Fruit fly (Drosophila melanogaster): ENCODE data around the gene CG14324.

Gene CG14324

DNA sequence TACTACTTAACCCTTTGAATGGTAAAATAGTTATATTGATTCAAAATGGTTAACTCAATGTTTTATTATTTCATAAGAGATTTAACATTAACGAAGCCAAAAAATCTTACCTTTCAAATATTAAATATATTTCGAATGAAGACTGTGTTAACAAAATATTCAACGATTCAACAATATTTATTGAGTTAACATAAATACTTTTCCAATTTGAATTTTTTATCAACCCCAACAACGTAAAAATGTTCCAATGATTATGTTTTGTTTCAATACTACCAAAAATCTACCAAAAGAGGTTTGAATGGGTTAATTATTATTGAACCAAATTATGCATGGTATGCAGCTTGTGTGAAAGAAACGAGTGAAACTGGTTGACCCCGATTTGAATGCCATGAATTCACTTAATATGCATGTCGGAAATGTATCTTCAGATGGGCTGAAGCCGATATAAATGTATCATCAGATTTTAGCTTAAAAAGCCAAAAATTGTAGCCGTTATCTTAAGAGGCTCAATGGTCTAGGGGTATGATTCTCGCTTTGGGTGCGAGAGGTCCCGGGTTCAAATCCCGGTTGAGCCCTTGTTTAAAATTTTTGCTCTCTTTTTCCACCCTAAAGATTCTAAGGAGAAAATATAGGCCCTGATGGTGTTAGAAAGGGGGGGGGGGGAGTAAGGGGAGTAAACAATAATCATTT is 12.7 kb upstream of the CG14324 start (continued):
- TF ChIP-seq CG15479 (GFP tag; optimal IDR thresholded peaks at IDR 0.05), result no peak

DNA sequence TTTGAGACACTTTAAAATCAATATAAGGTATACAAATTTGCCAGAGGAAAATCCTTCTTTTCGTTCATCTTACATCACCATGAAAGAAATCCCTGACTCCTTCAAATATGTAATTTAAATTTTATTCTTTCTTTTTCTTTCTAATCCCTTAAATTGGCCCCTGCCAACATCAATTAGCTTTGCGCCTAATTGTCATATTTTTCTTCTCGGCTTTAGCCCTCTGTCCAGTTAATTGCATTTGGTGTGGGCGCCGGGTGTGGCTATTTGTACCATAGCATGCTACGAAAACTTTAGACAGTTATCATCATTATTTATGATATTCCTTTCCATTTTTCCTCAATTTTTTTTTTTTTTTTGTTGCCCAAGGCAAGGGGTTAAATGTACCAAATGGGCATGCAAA is 11.8 kb upstream of the CG14324 start, which contains the start of gene CG43175:
Gene CG43175 (plus strand): TSS at position 301 of the 400 bp plus-strand sequence.
- TF ChIP-seq sisA (GFP tag; IDR thresholded peaks at IDR 0.05) (no peak), slbo (GFP tag; IDR thresholded peaks at IDR 0.05) (no peak), Lim3 (GFP tag; IDR thresholded peaks at IDR 0.05) (no peak), CG3838 (GFP tag; optimal IDR thresholded peaks at IDR 0.05) (no peak), CG12942 (GFP tag; optimal IDR thresholded peaks at IDR 0.05) (no peak), abd-A (tag; optimal IDR thresholded peaks at IDR 0.05) (no peak), Usf (GFP tag; optimal IDR thresholded peaks at IDR 0.05) (no peak), CG11695 (GFP tag; IDR thresholded peaks at IDR 0.05) (no peak), CG1233 (GFP tag; optimal IDR thresholded peaks at IDR 0.05) (no peak)

DNA sequence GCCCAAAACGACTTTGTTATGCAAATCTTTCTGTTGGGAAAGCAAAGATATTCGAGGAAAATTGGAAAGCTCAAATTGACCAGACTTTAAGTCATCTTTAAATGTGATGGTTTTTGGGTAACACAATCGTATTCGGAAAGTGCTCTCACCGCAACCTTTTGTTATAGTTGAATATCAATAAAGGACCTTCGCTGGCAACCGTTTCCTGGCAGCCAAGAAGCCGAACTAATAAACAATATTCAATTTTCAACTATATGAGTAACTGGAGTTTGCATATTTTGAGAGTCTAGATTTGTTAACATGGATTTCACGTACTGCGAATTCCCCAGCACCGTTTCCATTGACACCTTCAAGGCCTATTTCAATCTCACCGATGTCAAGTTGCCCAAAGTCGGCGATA is 8.2 kb upstream of the CG14324 start, which contains the start of gene CG14325:
Gene CG14325 (plus strand): TSS at position 301 of the 400 bp plus-strand sequence.
- TF ChIP-seq yki (optimal IDR thresholded peaks at IDR 0.05) (no peak), gem (tag; optimal IDR thresholded peaks at IDR 0.05) (no peak), oc (tag; optimal IDR thresholded peaks at IDR 0.05) (no peak), zfh2 (GFP tag; optimal IDR thresholded peaks at IDR 0.05) (no peak), onecut (GFP tag; IDR thresholded peaks at IDR 0.05) (no peak), sd (tag; optimal IDR thresholded peaks at IDR 0.05) (no peak), Hsf (GFP tag; optimal IDR thresholded peaks at IDR 0.05) (no peak), BEAF-32 (GFP tag; optimal IDR thresholded peaks at IDR 0.05) (no peak), Trl (optimal IDR thresholded peaks at IDR 0.05) (no peak), Trl (GFP tag; optimal IDR thresholded peaks at IDR 0.05) (no peak), CG13424 (tag; optimal IDR thresholded peaks at IDR 0.05) (no peak), CG18262 (tag; optimal IDR thresholded peaks at IDR 0.05) (no peak), tna (GFP tag; IDR thresholded peaks at IDR 0.05; ENCODE audit: partially characterized antibody) (no peak), bcd (GFP tag; optimal IDR thresholded peaks at IDR 0.05) (no peak), CTCF (GFP tag; optimal IDR thresholded peaks at IDR 0.05) (no peak), CG6765 (GFP tag; optimal IDR thresholded peaks at IDR 0.05) (no peak), grn (GFP tag; optimal IDR thresholded peaks at IDR 0.05) (no peak)

DNA sequence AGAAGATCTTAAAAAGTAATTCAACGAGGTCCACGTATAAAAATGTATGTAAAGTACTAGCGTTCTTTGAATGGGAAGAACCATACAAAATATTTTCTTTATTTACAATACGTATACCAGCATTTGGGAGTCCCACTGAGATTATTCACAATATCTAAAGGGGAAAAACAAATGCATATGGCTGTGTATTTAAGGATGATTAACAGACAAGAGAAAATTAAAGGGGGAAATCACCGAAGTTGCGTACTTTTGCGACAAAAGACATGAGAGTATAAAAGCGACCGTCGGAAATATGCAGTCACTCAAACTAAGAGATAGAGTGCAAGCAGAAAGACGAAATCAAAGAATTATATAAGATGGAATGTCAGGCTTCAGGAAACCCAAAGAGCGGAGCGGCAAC is 6.4 kb upstream of the CG14324 start, which contains the start of gene AttD:
Gene AttD (plus strand): TSS at position 301 of the 400 bp plus-strand sequence.
- no peak for TF ChIP-seq shn (GFP tag; optimal IDR thresholded peaks at IDR 0.05)
- TF ChIP-seq cad (GFP tag; optimal IDR thresholded peaks at IDR 0.05), result no peak
- TF ChIP-seq CG13123 (GFP tag; optimal IDR thresholded peaks at IDR 0.05), result no peak
- TF ChIP-seq Atf-2 (GFP tag; optimal IDR thresholded peaks at IDR 0.05), result no peak
- TF ChIP-seq CkIIα-i1 (GFP tag; IDR thresholded peaks at IDR 0.05), result no peak
- no peak for TF ChIP-seq CG14965 (GFP tag; optimal IDR thresholded peaks at IDR 0.05; ENCODE audit: borderline replicate concordance)
- TF ChIP-seq dm (GFP tag; optimal IDR thresholded peaks at IDR 0.05), result no peak
- TF ChIP-seq rib (GFP tag; IDR thresholded peaks at IDR 0.05), result no peak
- no peak for TF ChIP-seq exex (tag; optimal IDR thresholded peaks at IDR 0.05)
- TF ChIP-seq CG11456 (GFP tag; IDR thresholded peaks at IDR 0.05), result no peak
- no peak for TF ChIP-seq Sox102F (GFP tag; optimal IDR thresholded peaks at IDR 0.05)
- TF ChIP-seq cato (GFP tag; optimal IDR thresholded peaks at IDR 0.05; ENCODE audit: borderline replicate concordance), result no peak
- no peak for TF ChIP-seq CG7745 (tag; optimal IDR thresholded peaks at IDR 0.05)
- TF ChIP-seq HLHmδ (GFP tag; optimal IDR thresholded peaks at IDR 0.05), result no peak
- TF ChIP-seq kay (GFP tag; optimal IDR thresholded peaks at IDR 0.05), result no peak
- TF ChIP-seq chm (GFP tag; IDR thresholded peaks at IDR 0.05), result no peak
- no peak for TF ChIP-seq CG12299 (tag; optimal IDR thresholded peaks at IDR 0.05)
- no peak for TF ChIP-seq Lhr (GFP tag; optimal IDR thresholded peaks at IDR 0.05)
- TF ChIP-seq CG7928 (GFP tag; optimal IDR thresholded peaks at IDR 0.05), result no peak

Data from whole organism, embryonic.